Fruit fly (Drosophila melanogaster) whole organism, embryonic: ENCODE data around the gene CG46307.

Experiments used
- CG10267 ChIP-seq: fragments of 200-800 bp; sonication (Bioruptor generic); optimal IDR thresholded peaks from 2 replicates; lab custom pipeline; 2018; ENCODE audit warnings: missing biosample characterization, mild to moderate bottlenecking, missing genetic modification characterization, moderate library complexity
- CG10366 ChIP-seq: fragments of 200-800 bp; sonication (Bioruptor generic); IDR thresholded peaks from 2 replicates; pipeline ENCODE4 v1.3.6; 2022; ENCODE audit warnings: missing biosample characterization, missing genetic modification characterization
- CG10431 ChIP-seq: fragments of 200-800 bp; sonication (Bioruptor generic); optimal IDR thresholded peaks from 3 replicates; lab custom pipeline; 2018; ENCODE audit warnings: missing biosample characterization, mild to moderate bottlenecking, missing genetic modification characterization
- CG11093 ChIP-seq: fragments of 200-800 bp; sonication (Bioruptor generic); IDR thresholded peaks from 3 replicates; pipeline ENCODE4 v1.3.6; 2022; ENCODE audit warnings: missing biosample characterization, missing genetic modification characterization
- CG12942 ChIP-seq: fragments of 200-800 bp; sonication (Bioruptor generic); optimal IDR thresholded peaks from 3 replicates; lab custom pipeline; 2016; ENCODE audit warnings: missing biosample characterization, missing genetic modification characterization
- CG14667 ChIP-seq: fragments of 200-800 bp; sonication (Bioruptor generic); IDR thresholded peaks from 2 replicates; pipeline ENCODE4 v1.3.6; 2022; ENCODE audit warnings: missing biosample characterization, missing genetic modification characterization
- CG14965 ChIP-seq: fragments of 200-800 bp; sonication (Bioruptor generic); optimal IDR thresholded peaks from 2 replicates; lab custom pipeline; 2016; ENCODE audit warnings: missing biosample characterization, missing genetic modification characterization, borderline replicate concordance
- CG15073 ChIP-seq: fragments of 200-800 bp; sonication (Bioruptor generic); optimal IDR thresholded peaks from 2 replicates; lab custom pipeline; 2016; ENCODE audit warnings: missing biosample characterization, missing genetic modification characterization
- CG15269 ChIP-seq: fragments of 200-800 bp; sonication (Bioruptor generic); optimal IDR thresholded peaks from 2 replicates; lab custom pipeline; 2018; ENCODE audit warnings: missing biosample characterization, mild to moderate bottlenecking, missing genetic modification characterization, moderate library complexity
- CG1529 ChIP-seq: fragments of 200-800 bp; sonication (Bioruptor generic); optimal IDR thresholded peaks from 3 replicates; lab custom pipeline; 2018; ENCODE audit warnings: missing biosample characterization, missing genetic modification characterization
- CG17568 ChIP-seq: fragments of 200-800 bp; sonication (Bioruptor generic); optimal IDR thresholded peaks from 2 replicates; lab custom pipeline; 2018; ENCODE audit warnings: missing biosample characterization, mild to moderate bottlenecking, missing genetic modification characterization, moderate library complexity
- CG34224 ChIP-seq: fragments of 200-800 bp; sonication (Bioruptor generic); IDR thresholded peaks from 3 replicates; pipeline ENCODE4 v1.3.6; 2022; ENCODE audit warnings: missing biosample characterization, missing genetic modification characterization; ENCODE audit not compliant: partially characterized antibody
- CG4282 ChIP-seq: fragments of 200-800 bp; sonication (Bioruptor generic); optimal IDR thresholded peaks from 2 replicates; lab custom pipeline; 2016; ENCODE audit warnings: missing biosample characterization, missing genetic modification characterization
- CG4328 ChIP-seq: fragments of 200-800 bp; sonication (Bioruptor generic); optimal IDR thresholded peaks from 3 replicates; lab custom pipeline; 2017; ENCODE audit warnings: missing biosample characterization, missing genetic modification reagents, missing genetic modification characterization
- CG4617 ChIP-seq: fragments of 200-800 bp; sonication (Bioruptor generic); optimal IDR thresholded peaks from 3 replicates; lab custom pipeline; 2016; ENCODE audit warnings: missing biosample characterization, missing genetic modification characterization, borderline replicate concordance
- CG5245 ChIP-seq: fragments of 200-800 bp; sonication (Bioruptor generic); optimal IDR thresholded peaks from 3 replicates; lab custom pipeline; 2016; ENCODE audit warnings: missing biosample characterization, missing genetic modification characterization
- CG6689 ChIP-seq: fragments of 200-800 bp; sonication (Bioruptor generic); IDR thresholded peaks from 2 replicates; pipeline ENCODE4 v1.3.6; 2022; ENCODE audit warnings: missing biosample characterization, missing genetic modification characterization
- CG7839 ChIP-seq: fragments of 200-800 bp; sonication (Bioruptor generic); optimal IDR thresholded peaks from 3 replicates; lab custom pipeline; 2018; ENCODE audit warnings: missing biosample characterization, mild to moderate bottlenecking, missing genetic modification characterization, moderate library complexity
- CG8944 ChIP-seq: fragments of 200-800 bp; sonication (Bioruptor generic); optimal IDR thresholded peaks from 3 replicates; lab custom pipeline; 2016; ENCODE audit warnings: missing biosample characterization, missing genetic modification characterization
- Camta ChIP-seq: fragments of 200-800 bp; sonication (Bioruptor generic); optimal IDR thresholded peaks from 2 replicates; lab custom pipeline; 2016; ENCODE audit warnings: missing biosample characterization, missing genetic modification characterization
- CrebB ChIP-seq: fragments of 200-800 bp; sonication (Bioruptor generic); optimal IDR thresholded peaks from 3 replicates; lab custom pipeline; 2018; ENCODE audit warnings: missing biosample characterization, mild to moderate bottlenecking, missing genetic modification characterization
- Ets97D ChIP-seq: fragments of 200-800 bp; sonication (Bioruptor generic); optimal IDR thresholded peaks from 3 replicates; lab custom pipeline; 2016; ENCODE audit warnings: missing biosample characterization, missing genetic modification characterization
- Fer3 ChIP-seq: fragments of 200-800 bp; sonication (Bioruptor generic); optimal IDR thresholded peaks from 2 replicates; lab custom pipeline; 2018; ENCODE audit warnings: missing biosample characterization, mild to moderate bottlenecking, missing genetic modification characterization, moderate library complexity
- H15 ChIP-seq: fragments of 200-800 bp; sonication (Bioruptor generic); IDR thresholded peaks from 3 replicates; pipeline ENCODE4 v1.3.6; 2022; ENCODE audit warnings: missing biosample characterization, missing genetic modification characterization
- HmgD ChIP-seq: fragments of 200-800 bp; sonication (Bioruptor generic); optimal IDR thresholded peaks from 3 replicates; lab custom pipeline; 2016; ENCODE audit warnings: missing biosample characterization, missing genetic modification characterization
- Jarid2 ChIP-seq: fragments of 200-800 bp; sonication (Bioruptor generic); optimal IDR thresholded peaks from 3 replicates; lab custom pipeline; 2017; ENCODE audit warnings: mild to moderate bottlenecking, missing biosample characterization, missing genetic modification reagents, missing genetic modification characterization
- Max ChIP-seq: fragments of 200-800 bp; sonication (Bioruptor generic); optimal IDR thresholded peaks from 2 replicates; lab custom pipeline; 2016; ENCODE audit warnings: missing biosample characterization, mild to moderate bottlenecking, missing genetic modification characterization
- Optix ChIP-seq: fragments of 200-800 bp; sonication (Bioruptor generic); IDR thresholded peaks from 3 replicates; pipeline ENCODE4 v1.3.6; 2022; ENCODE audit warnings: missing biosample characterization, missing genetic modification characterization
- Xrp1 ChIP-seq: fragments of 200-800 bp; sonication (Bioruptor generic); IDR thresholded peaks from 2 replicates; pipeline ENCODE4 v1.3.6; 2022; ENCODE audit warnings: missing biosample characterization, missing genetic modification characterization
- ase ChIP-seq: fragments of 200-800 bp; sonication (Bioruptor generic); IDR thresholded peaks from 3 replicates; pipeline ENCODE4 v1.3.6; 2022; ENCODE audit warnings: missing biosample characterization, missing genetic modification characterization
- bowl ChIP-seq: fragments of 200-800 bp; sonication (Bioruptor generic); IDR thresholded peaks from 2 replicates; pipeline ENCODE4 v1.3.6; 2022; ENCODE audit warnings: missing biosample characterization, missing genetic modification characterization
- btn ChIP-seq: fragments of 200-800 bp; sonication (Bioruptor generic); optimal IDR thresholded peaks from 2 replicates; lab custom pipeline; 2016; ENCODE audit warnings: missing biosample characterization, missing genetic modification characterization
- cad ChIP-seq: fragments of >200 bp; optimal IDR thresholded peaks from 2 replicates; lab custom pipeline; 2017; ENCODE audit warnings: missing biosample characterization, missing genetic modification characterization
- cwo ChIP-seq: fragments of 200-800 bp; sonication (Bioruptor generic); optimal IDR thresholded peaks from 3 replicates; lab custom pipeline; 2017; ENCODE audit warnings: missing biosample characterization, missing genetic modification characterization, mild to moderate bottlenecking, moderate library complexity, missing genetic modification reagents
- dan ChIP-seq: fragments of 200-800 bp; sonication (Bioruptor generic); IDR thresholded peaks from 2 replicates; pipeline ENCODE4 v1.3.6; 2022; ENCODE audit warnings: missing biosample characterization, missing genetic modification characterization
- ems ChIP-seq: fragments of 200-800 bp; sonication (Bioruptor generic); optimal IDR thresholded peaks from 3 replicates; lab custom pipeline; 2016; ENCODE audit warnings: missing biosample characterization, missing genetic modification characterization
- ewg ChIP-seq: fragments of 200-800 bp; sonication (Bioruptor generic); optimal IDR thresholded peaks from 3 replicates; lab custom pipeline; 2017; ENCODE audit warnings: mild to moderate bottlenecking, missing biosample characterization, missing genetic modification reagents, missing genetic modification characterization
- gem ChIP-seq: fragments of 200-800 bp; sonication (Bioruptor generic); optimal IDR thresholded peaks from 2 replicates; lab custom pipeline; 2019; ENCODE audit warnings: missing biosample characterization, mild to moderate bottlenecking, missing genetic modification characterization, moderate library complexity
- hbn ChIP-seq: fragments of 200-800 bp; sonication (Bioruptor generic); IDR thresholded peaks from 2 replicates; pipeline ENCODE4 v1.3.6; 2022; ENCODE audit warnings: missing biosample characterization, missing genetic modification characterization; ENCODE audit not compliant: partially characterized antibody
- her ChIP-seq: fragments of 200-800 bp; sonication (Bioruptor generic); optimal IDR thresholded peaks from 2 replicates; lab custom pipeline; 2016; ENCODE audit warnings: missing biosample characterization, missing genetic modification characterization
- pb ChIP-seq: fragments of 200-800 bp; sonication (Bioruptor generic); optimal IDR thresholded peaks from 3 replicates; lab custom pipeline; 2016; ENCODE audit warnings: missing biosample characterization, missing genetic modification characterization
- prd ChIP-seq, 3 experiments: fragments of >200 bp in 2 of 3; fragments of 200-800 bp in 1 of 3; sonication (Bioruptor generic) in 1 of 3; optimal IDR thresholded peaks in 2 of 3; IDR thresholded peaks in 1 of 3; 2 replicates in 2 of 3; 3 replicates in 1 of 3; pipeline versions ENCODE4 v1.3.6 to Lab custom; 2017 to 2022; ENCODE audit warnings: missing biosample characterization in 1 of 3, missing genetic modification characterization in 1 of 3
- rib ChIP-seq: fragments of 200-800 bp; sonication (Bioruptor generic); IDR thresholded peaks from 2 replicates; pipeline ENCODE4 v1.3.6; 2022; ENCODE audit warnings: missing biosample characterization, missing genetic modification characterization
- ssp ChIP-seq: fragments of 200-800 bp; sonication (Bioruptor generic); IDR thresholded peaks from 2 replicates; pipeline ENCODE4 v1.3.6; 2022; ENCODE audit warnings: missing biosample characterization, missing genetic modification characterization
- tgo ChIP-seq: fragments of 200-800 bp; sonication (Bioruptor generic); IDR thresholded peaks from 3 replicates; pipeline ENCODE4 v1.3.6; 2022; ENCODE audit warnings: missing biosample characterization, missing genetic modification characterization
- tll ChIP-seq, 2 experiments: fragments of 200-800 bp in 1 of 2; fragments of >200 bp in 1 of 2; sonication (Bioruptor generic) in 1 of 2; optimal IDR thresholded peaks; 2 replicates each; lab custom pipeline; 2017 to 2019; ENCODE audit warnings: missing biosample characterization in 2 of 2, missing genetic modification characterization in 2 of 2, mild to moderate bottlenecking in 1 of 2, moderate library complexity in 1 of 2
- zf30C ChIP-seq: fragments of 200-800 bp; sonication (Bioruptor generic); optimal IDR thresholded peaks from 3 replicates; lab custom pipeline; 2018; ENCODE audit warnings: missing biosample characterization, mild to moderate bottlenecking, missing genetic modification characterization
- zfh1 ChIP-seq: fragments of 200-800 bp; sonication (Bioruptor generic); IDR thresholded peaks from 3 replicates; pipeline ENCODE4 v1.3.6; 2022; ENCODE audit warnings: missing biosample characterization, missing genetic modification characterization

Gene CG46307

DNA sequence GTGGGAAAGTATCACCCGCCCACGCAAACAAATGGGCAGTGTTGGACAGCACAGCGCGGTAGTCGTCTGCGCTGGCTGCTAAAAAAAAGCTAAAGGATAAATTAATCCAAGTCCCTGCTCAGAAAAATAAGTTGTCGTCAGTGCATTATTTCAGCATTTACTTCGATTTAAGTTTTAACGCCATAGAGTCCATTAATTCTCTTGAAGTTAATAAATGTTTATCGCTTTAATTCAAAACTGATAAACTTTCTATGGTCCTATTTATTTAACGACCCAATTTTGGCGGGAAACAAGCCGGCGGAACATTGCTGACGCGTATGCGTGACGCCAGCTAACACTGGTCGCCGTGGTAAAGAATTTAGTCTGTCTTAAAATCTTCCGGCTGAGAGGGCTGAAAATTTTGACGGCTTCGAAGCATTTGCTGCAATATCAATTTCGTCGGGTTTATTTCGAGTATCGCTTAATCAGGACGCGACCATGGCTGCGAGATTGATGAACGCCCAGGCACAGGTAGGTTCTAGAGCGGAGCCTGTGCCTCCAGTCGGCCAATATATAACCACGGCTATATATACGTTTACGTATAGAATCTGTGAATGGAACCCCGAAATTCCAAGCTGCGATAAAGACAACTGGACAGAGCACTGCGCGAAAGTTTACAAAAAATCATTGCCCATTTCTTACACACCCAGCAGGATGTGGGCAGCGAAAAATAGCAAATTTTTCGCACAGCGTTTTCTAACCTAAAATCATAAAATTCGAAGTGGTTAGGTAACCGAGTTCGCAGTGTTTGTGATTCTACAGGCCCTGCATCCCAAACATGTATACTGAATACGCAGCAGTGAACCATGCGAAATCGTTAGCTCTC, 64.2 kb downstream of the CG46307 start, which contains the start of the genes mAcon1, CG43345 and CG43346 (continued):
- TF ChIP-seq CG8944 (GFP tag; lab: Kevin White, UChicago), result peak; percentile 88
- peak; percentile 59 for TF ChIP-seq CG4282
- no peak for TF ChIP-seq dan (GFP tag; lab: Robert Waterston, UW)
- TF ChIP-seq her (GFP tag; lab: Kevin White, UChicago), result peak; percentile 84
- peak; percentile 58 for TF ChIP-seq tgo (GFP tag; lab: Robert Waterston, UW)
- TF ChIP-seq ase (GFP tag; lab: Robert Waterston, UW), result no peak
- no peak for TF ChIP-seq prd (optimal IDR thresholded peaks at IDR 0.05; lab: Kevin White, UChicago)
- TF ChIP-seq prd (GFP tag; IDR thresholded peaks at IDR 0.05; lab: Robert Waterston, UW), result peak; percentile 78; the same call in 2 of the 3 replicates
- TF ChIP-seq hbn (GFP tag; lab: Robert Waterston, UW), result no peak
- 0 out of 3 replicates have a peak, but pooled peaks have one; percentile 20 for TF ChIP-seq Optix
- no peak for TF ChIP-seq CG17568 (GFP tag; lab: Kevin White, UChicago)
- no peak for TF ChIP-seq H15 (GFP tag; lab: Robert Waterston, UW)
- peak; percentile 44 for TF ChIP-seq CG10431 (GFP tag; lab: Kevin White, UChicago)
- peak; percentile 98 for TF ChIP-seq CG10267 (tag; lab: Kevin White, UChicago)
- peak; percentile 15 to 83 for TF ChIP-seq tll (GFP tag; optimal IDR thresholded peaks at IDR 0.05; lab: Kevin White, UChicago)
- TF ChIP-seq CG12942 (GFP tag; lab: Kevin White, UChicago), result peak; percentile 73
- TF ChIP-seq bowl (GFP tag; lab: Robert Waterston, UW), result no peak
- peak; percentile 79 for TF ChIP-seq Xrp1 (GFP tag; lab: Robert Waterston, UW)
- peak; percentile 63 for TF ChIP-seq CG4617 (GFP tag; lab: Kevin White, UChicago)
- no peak for TF ChIP-seq CG15073 (GFP tag; lab: Kevin White, UChicago)
- TF ChIP-seq ssp, result peak; percentile 55
- TF ChIP-seq cad (GFP tag; lab: Kevin White, UChicago), result no peak
- TF ChIP-seq btn, result peak; percentile 51
- 0 out of 3 replicates have a peak, but pooled peaks have one; percentile 43 for TF ChIP-seq CG11093 (GFP tag; lab: Robert Waterston, UW)
- TF ChIP-seq gem (tag; lab: Kevin White, UChicago), result no peak
- TF ChIP-seq Max, result peak; percentile 82
- TF ChIP-seq ewg (GFP tag; lab: Kevin White, UChicago), result peak; percentile 81
- TF ChIP-seq Fer3 (tag; lab: Kevin White, UChicago), result peak; percentile 62
- TF ChIP-seq Ets97D (GFP tag; lab: Kevin White, UChicago), result peak; percentile 79
- TF ChIP-seq CG34224 (GFP tag; lab: Robert Waterston, UW), result no peak
- TF ChIP-seq HmgD, result peak; percentile 88
- TF ChIP-seq CG7839 (tag; lab: Kevin White, UChicago), result no peak
- TF ChIP-seq CG14965 (GFP tag; lab: Kevin White, UChicago), result peak; percentile 26
- TF ChIP-seq CrebB (tag; lab: Kevin White, UChicago), result peak; percentile 58
- TF ChIP-seq cwo (GFP tag; lab: Kevin White, UChicago), result peak; percentile 68
- TF ChIP-seq rib, result no peak
- TF ChIP-seq CG15269, result no peak
- TF ChIP-seq zfh1 (GFP tag; lab: Robert Waterston, UW), result peak; percentile 48; the same call in 1 of the 3 replicates
- TF ChIP-seq zf30C (GFP tag; lab: Kevin White, UChicago), result no peak
- TF ChIP-seq Jarid2 (GFP tag; lab: Kevin White, UChicago), result no peak
- peak; percentile 87 for TF ChIP-seq ems (GFP tag; lab: Kevin White, UChicago)
- TF ChIP-seq pb (GFP tag; lab: Kevin White, UChicago), result peak; percentile 83
- peak; percentile 77 for TF ChIP-seq CG4328 (GFP tag; lab: Kevin White, UChicago)
- 0 out of 2 replicates have a peak, but pooled peaks have one; percentile 39 for TF ChIP-seq CG14667 (GFP tag; lab: Robert Waterston, UW)
- TF ChIP-seq CG6689 (GFP tag; lab: Robert Waterston, UW), result peak; percentile 51; the same call in 1 of the 2 replicates
- peak; percentile 57 for TF ChIP-seq CG1529
- TF ChIP-seq CG5245 (GFP tag; lab: Kevin White, UChicago), result peak; percentile 7
- TF ChIP-seq Camta (GFP tag; lab: Kevin White, UChicago), result peak; percentile 75
- TF ChIP-seq CG10366 (GFP tag; lab: Robert Waterston, UW), result peak; percentile 53
